Fruit fly (Drosophila melanogaster) whole organism, pupa: ENCODE data around the gene chb.

Experiments
- CG13204 ChIP-seq: fragments of 200-800 bp; sonication (Bioruptor generic); optimal IDR thresholded peaks from 2 replicates; lab custom pipeline; 2018; ENCODE audit warnings: missing biosample characterization, mild to moderate bottlenecking, missing genetic modification characterization, moderate library complexity
- CG34367 ChIP-seq: fragments of 200-800 bp; sonication (Bioruptor generic); optimal IDR thresholded peaks from 2 replicates; lab custom pipeline; 2018; ENCODE audit warnings: missing biosample characterization, mild to moderate bottlenecking, missing genetic modification characterization
- D1 ChIP-seq: fragments of 200-800 bp; sonication (Bioruptor generic); optimal IDR thresholded peaks from 2 replicates; lab custom pipeline; 2018; ENCODE audit warnings: missing biosample characterization, mild to moderate bottlenecking, missing genetic modification characterization, moderate library complexity
- EcR ChIP-seq: fragments of 200-800 bp; sonication (Bioruptor generic); optimal IDR thresholded peaks from 3 replicates; lab custom pipeline; 2019; ENCODE audit warnings: missing biosample characterization, missing genetic modification characterization, mild to moderate bottlenecking, moderate library complexity, missing genetic modification reagents
- Ets98B ChIP-seq: fragments of 200-800 bp; sonication (Bioruptor generic); IDR thresholded peaks from 2 replicates; pipeline ENCODE4 v1.3.6; 2022; ENCODE audit warnings: missing biosample characterization, missing genetic modification characterization
- Snoo ChIP-seq: fragments of 200-800 bp; sonication (Bioruptor generic); optimal IDR thresholded peaks from 3 replicates; lab custom pipeline; 2017; ENCODE audit warnings: missing biosample characterization, mild to moderate bottlenecking, missing genetic modification characterization, inconsistent platforms
- gl ChIP-seq: fragments of 200-800 bp; sonication (Bioruptor generic); optimal IDR thresholded peaks from 2 replicates; lab custom pipeline; 2018; ENCODE audit warnings: missing biosample characterization, mild to moderate bottlenecking, missing genetic modification characterization
- rn ChIP-seq: fragments of 200-800 bp; sonication (Bioruptor generic); IDR thresholded peaks from 2 replicates; pipeline ENCODE4 v1.3.6; 2022; ENCODE audit warnings: missing biosample characterization, missing genetic modification characterization

DNA sequence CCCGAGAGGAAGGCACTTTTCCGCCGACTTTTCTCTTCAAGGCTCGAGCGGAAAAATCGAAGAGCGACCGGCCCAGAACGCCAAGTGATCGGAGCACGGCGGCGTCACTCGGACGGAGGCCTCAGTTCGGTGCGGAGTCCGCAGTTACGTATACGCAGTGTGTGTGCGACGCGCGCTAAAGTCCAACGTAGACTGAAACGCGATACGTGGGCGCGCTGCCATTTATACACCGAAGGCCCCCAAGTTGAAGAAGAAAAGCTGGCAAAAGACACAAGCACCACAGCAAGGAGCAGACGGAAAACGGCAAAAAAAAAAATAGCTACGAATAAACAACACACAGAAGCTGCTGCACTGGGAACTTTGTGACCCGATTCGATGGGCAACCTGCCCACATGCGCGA lies 20.5 kb downstream of the chb start, which contains the start of gene CG42337:
- TF ChIP-seq CG34367 = no peak
- TF ChIP-seq rn (GFP tag; lab: Robert Waterston, UW) = no peak
- no peak for TF ChIP-seq Ets98B (GFP tag; lab: Robert Waterston, UW)
- no peak for TF ChIP-seq gl (tag; lab: Kevin White, UChicago)
- no peak for TF ChIP-seq Snoo
- no peak for TF ChIP-seq D1 (tag; lab: Kevin White, UChicago)
- TF ChIP-seq EcR (GFP tag; lab: Kevin White, UChicago) = no peak
- TF ChIP-seq CG13204 (GFP tag; lab: Kevin White, UChicago) = no peak
